Fruit fly (Drosophila melanogaster): ENCODE data around the gene CG10738.

DNA sequence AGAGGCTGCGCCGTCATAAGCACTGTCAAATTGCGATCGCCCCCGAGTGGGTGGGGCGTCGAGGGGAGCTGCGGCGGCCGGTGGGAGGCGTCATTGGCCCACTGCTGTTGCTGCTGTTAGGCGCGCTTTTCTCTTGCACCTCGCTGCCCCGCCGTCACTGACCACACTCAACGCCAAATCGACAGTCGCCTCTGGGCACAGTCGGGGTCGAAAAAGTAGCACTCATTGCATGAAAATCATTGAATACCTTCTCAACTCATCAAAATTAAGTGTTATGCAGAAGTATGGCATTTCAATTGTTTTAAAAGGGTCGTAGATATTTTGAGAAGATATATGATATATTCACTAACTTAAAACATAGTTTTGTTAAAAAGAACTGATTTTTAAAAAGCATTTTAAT, 1.7 kb downstream of the CG10738 start:
- TF ChIP-seq Eip93F (GFP tag; optimal IDR thresholded peaks at IDR 0.05): no peak
- no peak for TF ChIP-seq CG10669 (GFP tag; optimal IDR thresholded peaks at IDR 0.05)
- TF ChIP-seq CG10631 (GFP tag; optimal IDR thresholded peaks at IDR 0.05): no peak
- TF ChIP-seq Met (GFP tag; optimal IDR thresholded peaks at IDR 0.05): no peak
- no peak for TF ChIP-seq Lpt (GFP tag; optimal IDR thresholded peaks at IDR 0.05)
- TF ChIP-seq Ets96B (tag; optimal IDR thresholded peaks at IDR 0.05): no peak
- TF ChIP-seq Hr38 (GFP tag; optimal IDR thresholded peaks at IDR 0.05): no peak
- no peak for TF ChIP-seq CG34406 (GFP tag; optimal IDR thresholded peaks at IDR 0.05)
- no peak for TF ChIP-seq ss (GFP tag; optimal IDR thresholded peaks at IDR 0.05)
